Fruit fly (Drosophila melanogaster) whole organism, embryonic: ENCODE results near the gene Ugt36D1.

Source experiments
- Ada2b ChIP-seq: fragments of 200-800 bp; sonication (Bioruptor generic); IDR thresholded peaks from 2 replicates; pipeline ENCODE4 v1.3.6; 2022; ENCODE audit warnings: missing biosample characterization, missing genetic modification characterization
- BtbVII ChIP-seq: fragments of 200-800 bp; sonication (Bioruptor generic); optimal IDR thresholded peaks from 3 replicates; lab custom pipeline; 2017; ENCODE audit warnings: missing biosample characterization, mild to moderate bottlenecking, missing genetic modification characterization
- CG11456 ChIP-seq: fragments of 200-800 bp; sonication (Bioruptor generic); IDR thresholded peaks from 3 replicates; pipeline ENCODE4 v1.3.6; 2022; ENCODE audit warnings: missing biosample characterization, missing genetic modification characterization
- CG12236 ChIP-seq: fragments of 200-800 bp; sonication (Bioruptor generic); optimal IDR thresholded peaks from 2 replicates; lab custom pipeline; 2016; ENCODE audit warnings: missing biosample characterization, missing genetic modification characterization
- CG13624 ChIP-seq: fragments of 200-800 bp; sonication (Bioruptor generic); optimal IDR thresholded peaks from 2 replicates; lab custom pipeline; 2016; ENCODE audit warnings: missing biosample characterization, missing genetic modification characterization
- CG15601 ChIP-seq: fragments of 200-800 bp; sonication (Bioruptor generic); optimal IDR thresholded peaks from 3 replicates; lab custom pipeline; 2019; ENCODE audit warnings: missing biosample characterization, mild to moderate bottlenecking, missing genetic modification characterization, moderate library complexity
- CG16863 ChIP-seq: fragments of 200-800 bp; sonication (Bioruptor generic); optimal IDR thresholded peaks from 3 replicates; lab custom pipeline; 2016; ENCODE audit warnings: missing biosample characterization, missing genetic modification characterization
- CG18262 ChIP-seq: fragments of 200-800 bp; optimal IDR thresholded peaks from 3 replicates; lab custom pipeline; 2019; ENCODE audit warnings: missing biosample characterization, mild to moderate bottlenecking, missing genetic modification characterization, moderate library complexity
- CG32532 ChIP-seq: fragments of 200-800 bp; sonication (Bioruptor generic); IDR thresholded peaks from 2 replicates; pipeline ENCODE4 v1.3.6; 2022; ENCODE audit warnings: missing biosample characterization, missing genetic modification characterization
- CG4617 ChIP-seq: fragments of 200-800 bp; sonication (Bioruptor generic); optimal IDR thresholded peaks from 3 replicates; lab custom pipeline; 2016; ENCODE audit warnings: missing biosample characterization, missing genetic modification characterization, borderline replicate concordance
- CG4854 ChIP-seq: fragments of 200-800 bp; sonication (Bioruptor generic); optimal IDR thresholded peaks from 2 replicates; lab custom pipeline; 2016; ENCODE audit warnings: missing biosample characterization, missing genetic modification characterization, inconsistent platforms
- CG6689 ChIP-seq: fragments of 200-800 bp; sonication (Bioruptor generic); IDR thresholded peaks from 2 replicates; pipeline ENCODE4 v1.3.6; 2022; ENCODE audit warnings: missing biosample characterization, missing genetic modification characterization
- CG7963 ChIP-seq: fragments of 200-800 bp; sonication (Bioruptor generic); IDR thresholded peaks from 3 replicates; pipeline ENCODE4 v1.3.6; 2022; ENCODE audit warnings: missing biosample characterization, missing genetic modification characterization; ENCODE audit not compliant: partially characterized antibody
- CG8290 ChIP-seq, 3 experiments: fragments of 200-800 bp; sonication (Bioruptor generic); optimal IDR thresholded peaks; 2 replicates each; lab custom pipeline; 2016 to 2019; ENCODE audit warnings: missing biosample characterization in 3 of 3, missing genetic modification characterization in 3 of 3, mild to moderate bottlenecking in 2 of 3, moderate library complexity in 1 of 3
- CG8478 ChIP-seq: fragments of >200 bp; optimal IDR thresholded peaks from 2 replicates; lab custom pipeline; 2018
- CG9797 ChIP-seq: fragments of 200-800 bp; sonication (Bioruptor generic); optimal IDR thresholded peaks from 3 replicates; lab custom pipeline; 2018; ENCODE audit warnings: missing biosample characterization, mild to moderate bottlenecking, missing genetic modification characterization
- Dip2 ChIP-seq: fragments of 200-800 bp; sonication (Bioruptor generic); IDR thresholded peaks from 2 replicates; pipeline ENCODE4 v1.3.6; 2022; ENCODE audit warnings: missing biosample characterization, missing genetic modification characterization
- Doc2 ChIP-seq: fragments of 200-800 bp; sonication (Bioruptor generic); IDR thresholded peaks from 2 replicates; pipeline ENCODE4 v1.3.6; 2022; ENCODE audit warnings: missing biosample characterization, missing genetic modification characterization
- Hmr ChIP-seq: fragments of 200-800 bp; sonication (Bioruptor generic); optimal IDR thresholded peaks from 3 replicates; lab custom pipeline; 2017; ENCODE audit warnings: mild to moderate bottlenecking, missing biosample characterization, missing genetic modification reagents, missing genetic modification characterization
- Hmx ChIP-seq: fragments of 200-800 bp; sonication (Bioruptor generic); optimal IDR thresholded peaks from 2 replicates; lab custom pipeline; 2016; ENCODE audit warnings: missing biosample characterization, missing genetic modification characterization
- Jarid2 ChIP-seq: fragments of 200-800 bp; sonication (Bioruptor generic); optimal IDR thresholded peaks from 3 replicates; lab custom pipeline; 2017; ENCODE audit warnings: mild to moderate bottlenecking, missing biosample characterization, missing genetic modification reagents, missing genetic modification characterization
- MTF-1 ChIP-seq: fragments of 200-800 bp; sonication (Bioruptor generic); optimal IDR thresholded peaks from 2 replicates; lab custom pipeline; 2018; ENCODE audit warnings: missing biosample characterization, mild to moderate bottlenecking, missing genetic modification characterization, borderline replicate concordance
- Med ChIP-seq: fragments of 200-800 bp; sonication (Bioruptor generic); peaks from one replicate; lab custom pipeline; 2016; ENCODE audit warnings: missing biosample characterization, missing genetic modification characterization, mild to moderate bottlenecking, inconsistent platforms, moderate library complexity
- Meics ChIP-seq: fragments of 200-800 bp; sonication (Bioruptor generic); optimal IDR thresholded peaks from 2 replicates; lab custom pipeline; 2017; ENCODE audit warnings: missing biosample characterization, mild to moderate bottlenecking, missing genetic modification characterization
- Neu2 ChIP-seq: fragments of 200-800 bp; sonication (Bioruptor generic); optimal IDR thresholded peaks from 3 replicates; lab custom pipeline; 2016; ENCODE audit warnings: missing biosample characterization, missing genetic modification characterization, borderline replicate concordance
- Scr ChIP-seq: fragments of 200-800 bp; sonication (Bioruptor generic); IDR thresholded peaks from 2 replicates; pipeline ENCODE4 v1.3.6; 2022; ENCODE audit warnings: missing biosample characterization, missing genetic modification characterization; ENCODE audit not compliant: partially characterized antibody
- Sin3A ChIP-seq: fragments of >200 bp; optimal IDR thresholded peaks from 2 replicates; lab custom pipeline; 2018
- Sox102F ChIP-seq: fragments of 200-800 bp; sonication (Bioruptor generic); optimal IDR thresholded peaks from 2 replicates; lab custom pipeline; 2018; ENCODE audit warnings: missing biosample characterization, mild to moderate bottlenecking, missing genetic modification characterization, moderate library complexity
- Sry-δ ChIP-seq: fragments of 200-800 bp; sonication (Bioruptor generic); optimal IDR thresholded peaks from 2 replicates; lab custom pipeline; 2016; ENCODE audit warnings: missing biosample characterization, missing genetic modification characterization
- TFAM ChIP-seq: fragments of 200-800 bp; sonication (Bioruptor generic); optimal IDR thresholded peaks from 2 replicates; lab custom pipeline; 2017; ENCODE audit warnings: missing biosample characterization, missing genetic modification characterization, inconsistent platforms
- Taf1 ChIP-seq: fragments of 200-800 bp; sonication (Bioruptor generic); IDR thresholded peaks from 2 replicates; pipeline ENCODE4 v1.3.6; 2022; ENCODE audit warnings: missing biosample characterization, missing genetic modification characterization
- abd-A ChIP-seq: fragments of 200-800 bp; sonication (Bioruptor generic); optimal IDR thresholded peaks from 3 replicates; lab custom pipeline; 2019; ENCODE audit warnings: missing biosample characterization, mild to moderate bottlenecking, missing genetic modification characterization, moderate library complexity
- ash1 ChIP-seq: fragments of 200-800 bp; sonication (Bioruptor generic); optimal IDR thresholded peaks from 2 replicates; lab custom pipeline; 2018; ENCODE audit warnings: missing biosample characterization, mild to moderate bottlenecking, missing genetic modification characterization
- ato ChIP-seq: fragments of 200-800 bp; sonication (Bioruptor generic); IDR thresholded peaks from 2 replicates; pipeline ENCODE4 v1.3.6; 2022; ENCODE audit warnings: missing biosample characterization, missing genetic modification characterization; ENCODE audit not compliant: partially characterized antibody
- bigmax ChIP-seq: fragments of 200-800 bp; sonication (Bioruptor generic); optimal IDR thresholded peaks from 2 replicates; lab custom pipeline; 2018; ENCODE audit warnings: missing biosample characterization, mild to moderate bottlenecking, missing genetic modification characterization
- cato ChIP-seq: fragments of 200-800 bp; sonication (Bioruptor generic); optimal IDR thresholded peaks from 2 replicates; lab custom pipeline; 2016; ENCODE audit warnings: missing biosample characterization, missing genetic modification characterization, borderline replicate concordance
- chinmo ChIP-seq: fragments of 200-800 bp; sonication (Bioruptor generic); IDR thresholded peaks from 4 replicates; pipeline ENCODE4 v1.3.6; 2022; ENCODE audit warnings: missing biosample characterization, missing genetic modification characterization; ENCODE audit not compliant: partially characterized antibody
- dimm ChIP-seq: fragments of 200-800 bp; sonication (Bioruptor generic); IDR thresholded peaks from 2 replicates; pipeline ENCODE4 v1.3.6; 2022; ENCODE audit warnings: missing biosample characterization, missing genetic modification characterization
- ewg ChIP-seq: fragments of 200-800 bp; sonication (Bioruptor generic); optimal IDR thresholded peaks from 3 replicates; lab custom pipeline; 2017; ENCODE audit warnings: mild to moderate bottlenecking, missing biosample characterization, missing genetic modification reagents, missing genetic modification characterization
- fd96Cb ChIP-seq: fragments of 200-800 bp; sonication (Bioruptor generic); optimal IDR thresholded peaks from 2 replicates; lab custom pipeline; 2018; ENCODE audit warnings: missing biosample characterization, mild to moderate bottlenecking, missing genetic modification characterization, moderate library complexity
- gcm2 ChIP-seq: fragments of 200-800 bp; sonication (Bioruptor generic); optimal IDR thresholded peaks from 2 replicates; lab custom pipeline; 2016; ENCODE audit warnings: missing biosample characterization, missing genetic modification characterization
- jumu ChIP-seq: fragments of 200-800 bp; sonication (Bioruptor generic); optimal IDR thresholded peaks from 3 replicates; lab custom pipeline; 2016; ENCODE audit warnings: missing biosample characterization, missing genetic modification characterization
- maf-S ChIP-seq: fragments of 200-800 bp; sonication (Bioruptor generic); optimal IDR thresholded peaks from 2 replicates; lab custom pipeline; 2016; ENCODE audit warnings: missing biosample characterization, missing genetic modification characterization
- onecut ChIP-seq: fragments of 200-800 bp; sonication (Bioruptor generic); IDR thresholded peaks from 2 replicates; pipeline ENCODE4 v1.3.6; 2022; ENCODE audit warnings: missing biosample characterization, missing genetic modification characterization
- pita ChIP-seq: fragments of 200-800 bp; sonication (Bioruptor generic); optimal IDR thresholded peaks from 2 replicates; lab custom pipeline; 2017; ENCODE audit warnings: missing biosample characterization, mild to moderate bottlenecking, missing genetic modification characterization
- pnt ChIP-seq: fragments of 200-800 bp; sonication (Bioruptor generic); optimal IDR thresholded peaks from 3 replicates; lab custom pipeline; 2016; ENCODE audit warnings: missing biosample characterization, missing genetic modification characterization
- sd ChIP-seq: fragments of 200-800 bp; sonication (Bioruptor generic); optimal IDR thresholded peaks from 3 replicates; lab custom pipeline; 2018; ENCODE audit warnings: missing biosample characterization, mild to moderate bottlenecking, missing genetic modification characterization, moderate library complexity
- sna ChIP-seq: fragments of 200-800 bp; sonication (Bioruptor generic); IDR thresholded peaks from 2 replicates; pipeline ENCODE4 v1.3.6; 2022; ENCODE audit warnings: missing biosample characterization, missing genetic modification characterization; ENCODE audit not compliant: partially characterized antibody
- sqz ChIP-seq: fragments of 200-800 bp; sonication (Bioruptor generic); optimal IDR thresholded peaks from 3 replicates; lab custom pipeline; 2018; ENCODE audit warnings: missing biosample characterization, mild to moderate bottlenecking, missing genetic modification characterization
- tgo ChIP-seq: fragments of 200-800 bp; sonication (Bioruptor generic); IDR thresholded peaks from 3 replicates; pipeline ENCODE4 v1.3.6; 2022; ENCODE audit warnings: missing biosample characterization, missing genetic modification characterization

Gene Ugt36D1

DNA sequence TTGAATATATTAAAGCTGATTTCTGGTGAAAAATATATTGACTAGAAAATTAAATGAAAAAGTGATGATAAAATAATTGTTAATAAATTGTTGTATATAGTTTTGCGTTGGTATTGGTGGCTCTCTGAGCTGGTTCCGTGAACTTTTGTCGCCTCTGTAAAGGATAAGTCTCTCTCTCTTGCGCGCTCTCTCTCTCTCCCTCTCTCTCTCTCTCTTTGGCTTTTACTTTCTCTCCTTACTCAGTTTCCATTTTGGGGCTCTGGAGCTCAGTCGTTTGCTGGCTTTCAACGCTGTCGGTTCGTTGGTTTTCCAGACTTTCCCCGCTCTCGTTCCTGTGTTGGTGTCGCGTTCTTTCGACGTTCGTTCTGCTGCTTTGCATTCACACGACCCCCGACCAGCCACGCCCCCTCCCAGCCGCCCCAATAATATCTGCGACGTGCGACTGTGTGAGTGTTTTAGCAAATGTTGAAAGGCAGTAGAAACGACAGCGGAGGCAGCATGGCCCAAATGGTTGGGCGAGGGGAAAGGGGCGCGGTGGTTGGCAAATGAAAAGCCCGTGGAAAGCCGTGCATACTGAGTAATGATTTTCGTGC is 21.7 kb downstream of the Ugt36D1 start, which contains the start of gene CG17321 (continued):
- TF ChIP-seq sd (tag; lab: Kevin White, UChicago): no peak
- peak; percentile 66 for TF ChIP-seq abd-A (tag; lab: Kevin White, UChicago)
- no peak for TF ChIP-seq jumu (GFP tag; lab: Kevin White, UChicago)
- TF ChIP-seq pita (GFP tag; lab: Kevin White, UChicago): no peak
- TF ChIP-seq Ada2b (GFP tag; lab: Robert Waterston, UW): no peak
- TF ChIP-seq Hmr (GFP tag; lab: Kevin White, UChicago): peak; percentile 43
- TF ChIP-seq onecut (GFP tag; lab: Robert Waterston, UW): no peak
- TF ChIP-seq maf-S (GFP tag; lab: Kevin White, UChicago): no peak
- TF ChIP-seq bigmax (GFP tag; lab: Kevin White, UChicago): no peak
- TF ChIP-seq sqz (GFP tag; lab: Kevin White, UChicago): no peak
- no peak for TF ChIP-seq Meics (GFP tag; lab: Kevin White, UChicago)
- TF ChIP-seq TFAM (GFP tag; lab: Kevin White, UChicago): no peak
- no peak for TF ChIP-seq Sin3A (lab: Kevin White, UChicago)
- TF ChIP-seq CG4854 (GFP tag; lab: Kevin White, UChicago): no peak
- TF ChIP-seq cato: no peak
- no peak for TF ChIP-seq Dip2
- TF ChIP-seq dimm (GFP tag; lab: Robert Waterston, UW): no peak
- no peak for TF ChIP-seq fd96Cb (tag; lab: Kevin White, UChicago)
- TF ChIP-seq tgo (GFP tag; lab: Robert Waterston, UW): no peak
- TF ChIP-seq Neu2 (GFP tag; lab: Kevin White, UChicago): no peak
- no peak for TF ChIP-seq CG6689 (GFP tag; lab: Robert Waterston, UW)
- TF ChIP-seq ash1 (GFP tag; lab: Kevin White, UChicago): no peak
- no peak for TF ChIP-seq Sry-δ (GFP tag; lab: Kevin White, UChicago)
- TF ChIP-seq CG8478 (lab: Kevin White, UChicago): no peak
- TF ChIP-seq ewg (GFP tag; lab: Kevin White, UChicago): peak; percentile 51
- 0 out of 4 replicates have a peak, but pooled peaks have one; percentile 29 for TF ChIP-seq chinmo (GFP tag; lab: Robert Waterston, UW)
- 0 out of 3 replicates have a peak, but pooled peaks have one; percentile 37 for TF ChIP-seq CG11456 (GFP tag; lab: Robert Waterston, UW)
- peak; percentile 60 for TF ChIP-seq Jarid2 (GFP tag; lab: Kevin White, UChicago)
- TF ChIP-seq Sox102F (GFP tag; lab: Kevin White, UChicago): no peak
- TF ChIP-seq CG16863 (GFP tag; lab: Kevin White, UChicago): no peak
- TF ChIP-seq gcm2 (GFP tag; lab: Kevin White, UChicago): no peak
- no peak for TF ChIP-seq CG32532 (GFP tag; lab: Robert Waterston, UW)
- no peak for TF ChIP-seq ato
- no peak for TF ChIP-seq Doc2
- TF ChIP-seq CG12236 (GFP tag; lab: Kevin White, UChicago): no peak
- no peak for TF ChIP-seq CG9797
- no peak for TF ChIP-seq CG18262 (tag; lab: Kevin White, UChicago)
- TF ChIP-seq sna (GFP tag; lab: Robert Waterston, UW): no peak
- no peak for TF ChIP-seq CG7963 (GFP tag; lab: Robert Waterston, UW)
- no peak for TF ChIP-seq CG8290 (GFP tag; optimal IDR thresholded peaks at IDR 0.05; lab: Kevin White, UChicago)
- peak in 1 of 2 experiments; percentile 2 for TF ChIP-seq CG8290 (tag; optimal IDR thresholded peaks at IDR 0.05; lab: Kevin White, UChicago)
- no peak for TF ChIP-seq CG13624 (GFP tag; lab: Kevin White, UChicago)
- no peak for TF ChIP-seq CG15601 (tag; lab: Kevin White, UChicago)
- peak; percentile 79 for TF ChIP-seq Med (GFP tag; lab: Kevin White, UChicago)
- TF ChIP-seq Taf1: no peak
- no peak for TF ChIP-seq Scr
- no peak for TF ChIP-seq BtbVII
- TF ChIP-seq Hmx (GFP tag; lab: Kevin White, UChicago): no peak
- TF ChIP-seq MTF-1 (GFP tag; lab: Kevin White, UChicago): no peak
- TF ChIP-seq CG4617: no peak
- no peak for TF ChIP-seq pnt (GFP tag; lab: Kevin White, UChicago)
